Fruit fly (Drosophila melanogaster) whole organism, prepupa: ENCODE results near the gene Inx3.
A peak's percentile ranks its signal among the peaks of the same experiment; 100 is the strongest.

Source experiments
- Blimp-1 ChIP-seq: fragments of 200-800 bp; sonication (Bioruptor generic); optimal IDR thresholded peaks from 3 replicates; lab custom pipeline; 2017; ENCODE audit warnings: missing biosample characterization, missing genetic modification characterization, mild to moderate bottlenecking, moderate library complexity, missing genetic modification reagents
- CG11762 ChIP-seq: fragments of 200-800 bp; sonication (Bioruptor generic); optimal IDR thresholded peaks from 3 replicates; lab custom pipeline; 2016; ENCODE audit warnings: missing biosample characterization, missing genetic modification characterization; ENCODE audit not compliant: insufficient read depth
- CG11902 ChIP-seq: fragments of 200-800 bp; sonication (Bioruptor generic); optimal IDR thresholded peaks from 3 replicates; lab custom pipeline; 2016; ENCODE audit warnings: missing biosample characterization, missing genetic modification characterization
- CG31627 ChIP-seq: fragments of 200-800 bp; sonication (Bioruptor generic); optimal IDR thresholded peaks from 3 replicates; lab custom pipeline; 2016; ENCODE audit warnings: missing biosample characterization, missing genetic modification characterization
- CG32006 ChIP-seq: fragments of 200-800 bp; sonication (Bioruptor generic); optimal IDR thresholded peaks from 3 replicates; lab custom pipeline; 2017; ENCODE audit warnings: missing biosample characterization, mild to moderate bottlenecking, missing genetic modification characterization
- CG6808 ChIP-seq: fragments of 200-800 bp; sonication (Bioruptor generic); optimal IDR thresholded peaks from 3 replicates; lab custom pipeline; 2017; ENCODE audit warnings: missing biosample characterization, missing genetic modification characterization, mild to moderate bottlenecking, moderate library complexity, missing genetic modification reagents
- CG8319 ChIP-seq: fragments of 200-800 bp; sonication (Bioruptor generic); optimal IDR thresholded peaks from 3 replicates; lab custom pipeline; 2016; ENCODE audit warnings: missing biosample characterization, missing genetic modification characterization
- Eip78C ChIP-seq: fragments of 200-800 bp; sonication (Bioruptor generic); peaks from one replicate; lab custom pipeline; 2016; ENCODE audit warnings: missing biosample characterization, missing genetic modification characterization
- Ets21C ChIP-seq: fragments of 200-800 bp; sonication (Bioruptor generic); optimal IDR thresholded peaks from 3 replicates; lab custom pipeline; 2016; ENCODE audit warnings: missing biosample characterization, missing genetic modification characterization
- Gug ChIP-seq: fragments of 200-800 bp; sonication (Bioruptor generic); IDR thresholded peaks from 2 replicates; pipeline ENCODE4 v1.3.6; 2022; ENCODE audit warnings: missing biosample characterization, missing genetic modification characterization
- Hr39 ChIP-seq: fragments of 200-800 bp; sonication (Bioruptor generic); optimal IDR thresholded peaks from 2 replicates; lab custom pipeline; 2016; ENCODE audit warnings: missing biosample characterization, missing genetic modification characterization
- Hr4 ChIP-seq: fragments of 200-800 bp; sonication (Bioruptor generic); optimal IDR thresholded peaks from 3 replicates; lab custom pipeline; 2016; ENCODE audit warnings: missing biosample characterization, missing genetic modification characterization
- Met ChIP-seq: fragments of 200-800 bp; sonication (Bioruptor generic); optimal IDR thresholded peaks from 3 replicates; lab custom pipeline; 2016; ENCODE audit warnings: missing biosample characterization, missing genetic modification characterization
- OdsH ChIP-seq: fragments of 200-800 bp; sonication (Bioruptor generic); optimal IDR thresholded peaks from 3 replicates; lab custom pipeline; 2016; ENCODE audit warnings: missing biosample characterization, missing genetic modification characterization
- Smox ChIP-seq: fragments of 200-800 bp; sonication (Bioruptor generic); optimal IDR thresholded peaks from 3 replicates; lab custom pipeline; 2016; ENCODE audit warnings: missing biosample characterization, missing genetic modification characterization
- Sox102F ChIP-seq: fragments of 200-800 bp; sonication (Bioruptor generic); optimal IDR thresholded peaks from 2 replicates; lab custom pipeline; 2016; ENCODE audit warnings: missing biosample characterization, mild to moderate bottlenecking, missing genetic modification characterization
- Sox14 ChIP-seq: fragments of 200-800 bp; sonication (Bioruptor generic); optimal IDR thresholded peaks from 3 replicates; lab custom pipeline; 2016; ENCODE audit warnings: missing biosample characterization, missing genetic modification characterization
- acj6 ChIP-seq: fragments of 200-800 bp; sonication (Bioruptor generic); optimal IDR thresholded peaks from 3 replicates; lab custom pipeline; 2016; ENCODE audit warnings: missing biosample characterization, missing genetic modification characterization
- esn ChIP-seq: fragments of 200-800 bp; sonication (Bioruptor generic); optimal IDR thresholded peaks from 2 replicates; lab custom pipeline; 2016; ENCODE audit warnings: missing biosample characterization, mild to moderate bottlenecking, missing genetic modification characterization, moderate library complexity
- fd59A ChIP-seq: fragments of 200-800 bp; sonication (Bioruptor generic); optimal IDR thresholded peaks from 2 replicates; lab custom pipeline; 2017; ENCODE audit warnings: missing biosample characterization, mild to moderate bottlenecking, missing genetic modification characterization, missing genetic modification reagents
- fd85E ChIP-seq: fragments of 200-800 bp; sonication (Bioruptor generic); optimal IDR thresholded peaks from 3 replicates; lab custom pipeline; 2016; ENCODE audit warnings: missing biosample characterization, missing genetic modification characterization
- fkh ChIP-seq: fragments of 200-800 bp; sonication (Bioruptor generic); optimal IDR thresholded peaks from 3 replicates; lab custom pipeline; 2017; ENCODE audit warnings: missing biosample characterization, mild to moderate bottlenecking, missing genetic modification characterization, moderate library complexity
- lz ChIP-seq: fragments of 200-800 bp; sonication (Bioruptor generic); optimal IDR thresholded peaks from 3 replicates; lab custom pipeline; 2016; ENCODE audit warnings: missing biosample characterization, missing genetic modification characterization
- net ChIP-seq: fragments of 200-800 bp; sonication (Bioruptor generic); optimal IDR thresholded peaks from 3 replicates; lab custom pipeline; 2016; ENCODE audit warnings: missing biosample characterization, missing genetic modification characterization
- pdm3 ChIP-seq: fragments of 200-800 bp; sonication (Bioruptor generic); optimal IDR thresholded peaks from 3 replicates; lab custom pipeline; 2016; ENCODE audit warnings: missing biosample characterization, missing genetic modification characterization
- spab ChIP-seq: fragments of 200-800 bp; sonication (Bioruptor generic); optimal IDR thresholded peaks from 2 replicates; lab custom pipeline; 2017; ENCODE audit warnings: missing biosample characterization, mild to moderate bottlenecking, missing genetic modification characterization, missing genetic modification reagents
- svp ChIP-seq: fragments of 200-800 bp; sonication (Bioruptor generic); peaks from one replicate; lab custom pipeline; 2016; ENCODE audit warnings: missing biosample characterization, missing genetic modification characterization
- topi ChIP-seq: fragments of 200-800 bp; sonication (Bioruptor generic); optimal IDR thresholded peaks from 3 replicates; lab custom pipeline; 2016; ENCODE audit warnings: missing biosample characterization, missing genetic modification characterization
- vri ChIP-seq: fragments of 200-800 bp; sonication (Bioruptor generic); optimal IDR thresholded peaks from 3 replicates; lab custom pipeline; 2016; ENCODE audit warnings: missing biosample characterization, mild to moderate bottlenecking, missing genetic modification characterization

Gene Inx3

DNA sequence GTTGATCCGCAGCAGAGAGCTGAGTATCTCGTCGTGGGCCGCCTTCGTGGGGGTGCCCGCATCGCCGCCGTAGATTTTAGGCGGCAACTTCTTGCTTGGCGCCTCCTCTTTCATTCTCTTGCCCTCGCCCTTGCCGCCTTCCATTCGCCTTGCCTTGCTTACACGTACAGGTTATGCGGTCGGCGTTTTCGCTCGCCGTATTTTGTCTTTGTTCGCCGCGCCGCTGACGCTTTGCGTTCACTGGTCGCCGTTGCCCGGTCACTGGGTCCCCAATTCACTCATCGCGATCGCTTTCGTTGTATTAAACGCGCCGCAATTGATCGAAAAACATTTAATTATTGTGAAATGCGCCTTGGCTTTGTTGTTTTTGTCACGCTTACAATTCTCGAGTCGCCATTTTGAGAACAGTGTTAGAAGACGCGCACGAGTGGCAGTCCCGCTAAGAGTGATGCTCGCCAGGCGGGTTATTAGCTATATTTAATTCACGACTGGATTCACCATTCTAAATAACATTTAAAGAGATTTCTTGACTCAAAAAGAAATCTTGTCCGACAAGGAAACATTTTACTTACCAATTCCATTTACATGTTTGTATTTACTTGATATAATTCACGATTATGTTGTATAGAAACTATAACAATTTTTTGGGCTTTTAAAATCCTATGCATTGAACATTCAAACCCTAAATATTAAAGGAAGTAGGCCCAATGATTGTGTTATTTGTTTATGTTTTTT is 48.2 kb downstream of the Inx3 start, which contains the start of gene wdn:
TSS of gene wdn (minus strand) at position 396 of the 735 bp plus-strand sequence.
- no peak for TF ChIP-seq CG11902 (GFP tag; lab: Kevin White, UChicago)
- TF ChIP-seq Sox14 (GFP tag; lab: Kevin White, UChicago) = peak; percentile 66
- TF ChIP-seq fkh = no peak
- TF ChIP-seq CG31627 (GFP tag; lab: Kevin White, UChicago) = peak; percentile 13
- TF ChIP-seq CG6808 (GFP tag; lab: Kevin White, UChicago) = no peak
- no peak for TF ChIP-seq CG8319
- TF ChIP-seq Sox102F = no peak
- no peak for TF ChIP-seq Eip78C
- TF ChIP-seq topi = peak; percentile 1
- peak; percentile 21 for TF ChIP-seq lz (GFP tag; lab: Kevin White, UChicago)
- TF ChIP-seq Hr4 (GFP tag; lab: Kevin White, UChicago) = no peak
- TF ChIP-seq Gug (GFP tag; lab: Robert Waterston, UW) = no peak
- TF ChIP-seq vri (GFP tag; lab: Kevin White, UChicago) = no peak
- TF ChIP-seq, all 60 proteins: peak for 4

DNA sequence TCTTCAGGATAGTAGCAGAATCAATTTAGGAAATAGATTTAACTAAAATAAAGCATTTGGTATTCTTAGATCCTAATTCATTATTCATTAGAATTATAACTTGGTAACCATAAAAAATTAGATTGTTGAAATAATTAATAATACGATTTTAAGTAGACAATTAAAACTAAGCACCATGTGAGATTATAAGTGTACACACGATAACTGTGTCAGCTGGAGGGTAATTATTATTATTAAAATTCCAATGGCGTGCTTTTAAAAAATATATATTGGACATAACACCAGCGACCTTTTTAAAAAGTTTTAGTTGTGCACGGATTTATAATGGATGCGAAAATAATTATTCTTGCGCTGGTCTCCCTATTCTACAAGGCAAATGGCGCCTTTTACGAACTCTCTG is 52.9 kb downstream of the Inx3 start, which contains the start of gene CheB98a:
TSS of gene CheB98a (plus strand) at position 301 of the 400 bp plus-strand sequence.
- TF ChIP-seq vri (GFP tag; lab: Kevin White, UChicago) (no peak), net (GFP tag; lab: Kevin White, UChicago) (no peak)
- TF ChIP-seq, all 60 proteins: peak for 0

DNA sequence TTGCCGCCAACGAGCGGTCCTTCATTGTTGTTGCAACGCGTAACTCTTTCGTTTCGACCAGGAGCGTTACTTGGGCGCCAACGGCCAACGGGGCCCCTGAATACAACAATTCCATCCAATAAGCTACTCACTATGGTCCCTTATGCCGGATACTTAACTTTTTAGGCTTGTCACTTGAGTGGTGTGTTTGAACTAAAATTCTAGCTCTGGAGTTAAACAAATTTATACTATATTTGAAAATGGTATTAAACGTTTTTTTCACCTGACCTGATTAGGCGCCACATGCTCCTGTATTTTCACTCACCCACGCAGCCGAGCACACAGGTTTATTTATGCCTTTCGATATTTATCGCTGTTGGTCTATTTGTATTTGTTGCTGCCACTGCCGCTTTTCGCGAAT is 54.1 kb downstream of the Inx3 start:
- no peak for TF ChIP-seq Blimp-1
- TF ChIP-seq svp (GFP tag; lab: Kevin White, UChicago) = peak; percentile 91
- TF ChIP-seq fd59A = peak; percentile 29
- peak; percentile 17 for TF ChIP-seq Met (GFP tag; lab: Kevin White, UChicago)
- TF ChIP-seq CG32006 (GFP tag; lab: Kevin White, UChicago) = peak; percentile 30
- no peak for TF ChIP-seq fd85E (GFP tag; lab: Kevin White, UChicago)
- peak; percentile 31 for TF ChIP-seq Hr39 (GFP tag; lab: Kevin White, UChicago)
- peak; percentile 44 for TF ChIP-seq CG31627 (GFP tag; lab: Kevin White, UChicago)
- peak; percentile 24 for TF ChIP-seq acj6 (GFP tag; lab: Kevin White, UChicago)
- peak; percentile 9 for TF ChIP-seq OdsH (GFP tag; lab: Kevin White, UChicago)
- peak; percentile 21 for TF ChIP-seq Ets21C (GFP tag; lab: Kevin White, UChicago)
- TF ChIP-seq topi = peak; percentile 61
- TF ChIP-seq esn (GFP tag; lab: Kevin White, UChicago) = peak; percentile 16
- no peak for TF ChIP-seq spab (GFP tag; lab: Kevin White, UChicago)
- peak; percentile 18 for TF ChIP-seq Sox14 (GFP tag; lab: Kevin White, UChicago)
- TF ChIP-seq CG11902 (GFP tag; lab: Kevin White, UChicago) = peak; percentile 52
- TF ChIP-seq pdm3 (GFP tag; lab: Kevin White, UChicago) = no peak
- peak; percentile 82 for TF ChIP-seq Eip78C
- TF ChIP-seq CG6808 (GFP tag; lab: Kevin White, UChicago) = no peak
- no peak for TF ChIP-seq CG11762 (GFP tag; lab: Kevin White, UChicago)
- peak; percentile 6 for TF ChIP-seq Smox
- TF ChIP-seq lz (GFP tag; lab: Kevin White, UChicago) = peak; percentile 17
